Worm (Caenorhabditis elegans): ENCODE data around the gene Y73F8A.26.
A peak's percentile ranks its signal among the peaks of the same experiment; 100 is the strongest.

Y73F8A.26 gene

ce11 chrIV:15476369-15476768 is 2.9 kb downstream of the Y73F8A.26 start (continued):
- TF ChIP-seq ccch-3 (GFP tag; optimal IDR thresholded peaks at IDR 0.05) (no peak), nhr-80 (tag; optimal IDR thresholded peaks at IDR 0.05) (peak; percentile 15), sdz-38 (tag; optimal IDR thresholded peaks at IDR 0.05) (no peak), somi-1 (GFP tag; optimal IDR thresholded peaks at IDR 0.05) (no peak), lag-1 (GFP tag; IDR thresholded peaks at IDR 0.05) (no peak), efl-1 (GFP tag; optimal IDR thresholded peaks at IDR 0.05) (no peak), hrde-1 (tag; optimal IDR thresholded peaks at IDR 0.05; ENCODE audit: borderline replicate concordance) (no peak), dpff-1 (tag; optimal IDR thresholded peaks at IDR 0.05) (no peak), pha-4 (tag; optimal IDR thresholded peaks at IDR 0.05) (no peak), F57A8.1 (GFP tag; optimal IDR thresholded peaks at IDR 0.05) (no peak), dpl-1 (GFP tag; optimal IDR thresholded peaks at IDR 0.05) (no peak), ztf-25 (GFP tag; IDR thresholded peaks at IDR 0.05) (peak; percentile 72; the same call in 1 of the 2 replicates), ztf-6 (GFP tag; IDR thresholded peaks at IDR 0.05) (no peak), unc-62 (GFP tag; optimal IDR thresholded peaks at IDR 0.05) (no peak), attf-5 (GFP tag; optimal IDR thresholded peaks at IDR 0.05) (peak; percentile 22), F55B11.4 (tag; optimal IDR thresholded peaks at IDR 0.05; ENCODE audit: borderline replicate concordance, insufficient read depth) (no peak), Y53F4B.3 (GFP tag; IDR thresholded peaks at IDR 0.05) (peak; percentile 35; the same call in 1 of the 2 replicates), mel-28 (tag; optimal IDR thresholded peaks at IDR 0.05; ENCODE audit: borderline replicate concordance) (no peak), atf-7 (tag; optimal IDR thresholded peaks at IDR 0.05) (no peak), chd-7 (tag; optimal IDR thresholded peaks at IDR 0.05) (no peak), die-1 (tag; optimal IDR thresholded peaks at IDR 0.05) (peak; percentile 78), egl-18 (GFP tag; IDR thresholded peaks at IDR 0.05) (no peak), ama-1 (optimal IDR thresholded peaks at IDR 0.05) (no peak), ama-1 (GFP tag; optimal IDR thresholded peaks at IDR 0.05) (peak in 1 of 2 experiments; percentile 29), F10E7.11 (tag; optimal IDR thresholded peaks at IDR 0.05) (no peak), nhr-90 (tag; optimal IDR thresholded peaks at IDR 0.05) (peak; percentile 61), athp-1 (tag; optimal IDR thresholded peaks at IDR 0.05) (peak; percentile 21), ceh-79 (tag; optimal IDR thresholded peaks at IDR 0.05) (no peak), T07F8.4 (tag; optimal IDR thresholded peaks at IDR 0.05) (no peak), nfya-2 (GFP tag; IDR thresholded peaks at IDR 0.05) (no peak), rpc-1 (optimal IDR thresholded peaks at IDR 0.05) (peak; percentile 65), rpc-1 (tag; optimal IDR thresholded peaks at IDR 0.05) (peak; percentile 74), ztf-28 (GFP tag; IDR thresholded peaks at IDR 0.05) (no peak), bed-1 (GFP tag; IDR thresholded peaks at IDR 0.05) (0 out of 2 replicates have a peak, but pooled peaks have one; percentile 61), nhr-120 (GFP tag; IDR thresholded peaks at IDR 0.05) (0 out of 2 replicates have a peak, but pooled peaks have one; percentile 71), tbp1 (GFP tag; optimal IDR thresholded peaks at IDR 0.05) (peak; percentile 92), ztf-26 (tag; optimal IDR thresholded peaks at IDR 0.05) (peak; percentile 51), F49E8.2 (tag; optimal IDR thresholded peaks at IDR 0.05; ENCODE audit: insufficient read depth) (peak; percentile 34), snpc-1.1 (tag; optimal IDR thresholded peaks at IDR 0.05; ENCODE audit: insufficient read depth) (no peak), madf-6 (GFP tag; IDR thresholded peaks at IDR 0.05) (no peak), let-607 (tag; optimal IDR thresholded peaks at IDR 0.05) (peak in 1 of 2 experiments; percentile 13), bed-2 (GFP tag; IDR thresholded peaks at IDR 0.05) (no peak), nfyb-1 (GFP tag; IDR thresholded peaks at IDR 0.05) (no peak), aptf-3 (GFP tag; IDR thresholded peaks at IDR 0.05) (no peak), zim-3 (tag; optimal IDR thresholded peaks at IDR 0.05) (no peak), lin-40 (tag; optimal IDR thresholded peaks at IDR 0.05) (no peak), madf-10 (tag; optimal IDR thresholded peaks at IDR 0.05) (peak; percentile 37), nhr-27 (tag; optimal IDR thresholded peaks at IDR 0.05) (no peak), F52B5.7 (tag; optimal IDR thresholded peaks at IDR 0.05) (no peak), ceh-58 (GFP tag; IDR thresholded peaks at IDR 0.05) (no peak)
